Worm (Caenorhabditis elegans) whole organism, young adult: ENCODE data around the gene pqn-27.

Experiments
- B0261.1 ChIP-seq: sonication (generic microtip); optimal IDR thresholded peaks from 2 replicates; lab custom pipeline; 2016; ENCODE audit warnings: mild to moderate bottlenecking, missing genetic modification characterization, moderate library complexity, missing compliant biosample characterization
- F22D6.2 ChIP-seq: sonication (generic microtip); optimal IDR thresholded peaks from 2 replicates; lab custom pipeline; 2016; ENCODE audit warnings: mild to moderate bottlenecking, missing genetic modification characterization, missing compliant biosample characterization
- F49E8.2 ChIP-seq: sonication (generic microtip); optimal IDR thresholded peaks from 3 replicates; lab custom pipeline; 2017; ENCODE audit warnings: missing genetic modification characterization, mild to moderate bottlenecking, missing compliant biosample characterization, antibody characterized with exemption, moderate library complexity; ENCODE audit not compliant: insufficient read depth
- F55B11.4 ChIP-seq: sonication (generic microtip); optimal IDR thresholded peaks from 2 replicates; lab custom pipeline; 2016; ENCODE audit warnings: missing compliant biosample characterization, missing genetic modification characterization, borderline replicate concordance; ENCODE audit not compliant: insufficient read depth
- K11D2.4 ChIP-seq: fragments of 200-800 bp; sonication (Bioruptor generic); IDR thresholded peaks from 2 replicates; pipeline ENCODE4 v1.3.6; 2022; ENCODE audit warnings: missing genetic modification reagents, missing genetic modification characterization, missing compliant biosample characterization
- T07F8.4 ChIP-seq: sonication (generic microtip); optimal IDR thresholded peaks from 2 replicates; lab custom pipeline; 2016; ENCODE audit warnings: mild to moderate bottlenecking, missing genetic modification characterization, moderate library complexity, missing compliant biosample characterization
- Y53F4B.3 ChIP-seq: fragments of 200-800 bp; sonication (Bioruptor generic); IDR thresholded peaks from 2 replicates; pipeline ENCODE4 v1.3.6; 2022; ENCODE audit warnings: missing genetic modification reagents, missing genetic modification characterization, missing compliant biosample characterization
- Y79H2A.3 ChIP-seq: fragments of 200-800 bp; sonication (Bioruptor generic); conservative IDR thresholded peaks from 2 replicates; pipeline ENCODE4 v1.3.6; 2022; ENCODE audit warnings: missing genetic modification reagents, missing genetic modification characterization, missing compliant biosample characterization
- akir-1 ChIP-seq: fragments of 200-800 bp; sonication (Bioruptor generic); optimal IDR thresholded peaks from 2 replicates; lab custom pipeline; 2018; ENCODE audit warnings: mild to moderate bottlenecking, missing genetic modification characterization, moderate library complexity, missing compliant biosample characterization
- ama-1 ChIP-seq, 3 experiments: fragments of 150-350 bp in 1 of 3; sonication (generic microtip) in 2 of 3; optimal IDR thresholded peaks; 2 replicates each; lab custom pipeline; 2014 to 2018; ENCODE audit warnings: missing biosample characterization in 2 of 3, missing genetic modification characterization in 2 of 3, missing genetic modification reagents in 2 of 3
- atf-7 ChIP-seq: sonication (generic microtip); optimal IDR thresholded peaks from 2 replicates; lab custom pipeline; 2017; ENCODE audit warnings: mild to moderate bottlenecking, missing genetic modification characterization, missing compliant biosample characterization
- attf-5 ChIP-seq: fragments of 200-800 bp; sonication (Bioruptor generic); optimal IDR thresholded peaks from 2 replicates; lab custom pipeline; 2018; ENCODE audit warnings: mild to moderate bottlenecking, missing genetic modification characterization, missing compliant biosample characterization
- bed-1 ChIP-seq: fragments of 200-800 bp; sonication (Bioruptor generic); IDR thresholded peaks from 2 replicates; pipeline ENCODE4 v1.3.6; 2022; ENCODE audit warnings: missing genetic modification reagents, missing genetic modification characterization, missing compliant biosample characterization
- bed-2 ChIP-seq: fragments of 200-800 bp; sonication (Bioruptor generic); IDR thresholded peaks from 2 replicates; pipeline ENCODE4 v1.3.6; 2022; ENCODE audit warnings: missing genetic modification reagents, missing genetic modification characterization, missing compliant biosample characterization
- cebp-1 ChIP-seq, 2 experiments: fragments of 200-800 bp in 1 of 2; sonication (Bioruptor generic) in 1 of 2; sonication (generic microtip) in 1 of 2; IDR thresholded peaks in 1 of 2; optimal IDR thresholded peaks in 1 of 2; 2 replicates each; pipeline versions ENCODE4 v1.3.6 to Lab custom; 2017 to 2022; ENCODE audit warnings: missing compliant biosample characterization in 2 of 2, missing genetic modification characterization in 2 of 2, mild to moderate bottlenecking in 1 of 2, missing genetic modification reagents in 1 of 2, moderate library complexity in 1 of 2
- ceh-58 ChIP-seq: fragments of 200-800 bp; sonication (Bioruptor generic); IDR thresholded peaks from 2 replicates; pipeline ENCODE4 v1.3.6; 2022; ENCODE audit warnings: missing genetic modification characterization, missing compliant biosample characterization
- ceh-79 ChIP-seq: sonication (generic microtip); optimal IDR thresholded peaks from 2 replicates; lab custom pipeline; 2017; ENCODE audit warnings: mild to moderate bottlenecking, missing genetic modification characterization, missing compliant biosample characterization
- chd-7 ChIP-seq: sonication (generic microtip); optimal IDR thresholded peaks from 2 replicates; lab custom pipeline; 2016; ENCODE audit warnings: mild to moderate bottlenecking, missing genetic modification characterization, moderate library complexity, missing compliant biosample characterization
- dox-1 ChIP-seq: fragments of 200-800 bp; sonication (Bioruptor generic); IDR thresholded peaks from 2 replicates; pipeline ENCODE4 v1.3.6; 2022; ENCODE audit warnings: missing genetic modification reagents, missing genetic modification characterization, missing compliant biosample characterization
- dpl-1 ChIP-seq: fragments of 150-350 bp; optimal IDR thresholded peaks from 2 replicates; lab custom pipeline; 2014; ENCODE audit warnings: missing biosample characterization, missing genetic modification reagents, missing genetic modification characterization
- egrh-3 ChIP-seq: fragments of 200-800 bp; sonication (Bioruptor generic); IDR thresholded peaks from 2 replicates; pipeline ENCODE4 v1.3.6; 2022; ENCODE audit warnings: missing genetic modification reagents, missing genetic modification characterization, missing compliant biosample characterization
- ekl-4 ChIP-seq: fragments of 200-800 bp; sonication (Bioruptor generic); IDR thresholded peaks from 2 replicates; pipeline ENCODE4 v1.3.6; 2022; ENCODE audit warnings: missing genetic modification reagents, missing genetic modification characterization, missing compliant biosample characterization
- fkh-3 ChIP-seq: sonication (generic microtip); optimal IDR thresholded peaks from 2 replicates; lab custom pipeline; 2016; ENCODE audit warnings: mild to moderate bottlenecking, missing genetic modification characterization, missing compliant biosample characterization
- hlh-26 ChIP-seq: fragments of 200-800 bp; sonication (Bioruptor generic); conservative IDR thresholded peaks from 2 replicates; pipeline ENCODE4 v1.3.6; 2022; ENCODE audit warnings: missing genetic modification reagents, missing genetic modification characterization, missing compliant biosample characterization
- hmg-20 ChIP-seq: fragments of 200-800 bp; sonication (Bioruptor generic); IDR thresholded peaks from 2 replicates; pipeline ENCODE4 v1.3.6; 2022; ENCODE audit warnings: missing genetic modification reagents, missing genetic modification characterization, missing compliant biosample characterization
- let-526 ChIP-seq: fragments of 200-800 bp; sonication (Bioruptor generic); IDR thresholded peaks from 2 replicates; pipeline ENCODE4 v1.3.6; 2022; ENCODE audit warnings: missing genetic modification reagents, missing genetic modification characterization, missing compliant biosample characterization
- lin-54 ChIP-seq: fragments of 200-800 bp; sonication (Bioruptor generic); optimal IDR thresholded peaks from 2 replicates; lab custom pipeline; 2018; ENCODE audit warnings: mild to moderate bottlenecking, missing genetic modification characterization, missing compliant biosample characterization
- madf-3 ChIP-seq: fragments of 200-800 bp; sonication (Bioruptor generic); IDR thresholded peaks from 2 replicates; pipeline ENCODE4 v1.3.6; 2022; ENCODE audit warnings: missing genetic modification reagents, missing genetic modification characterization, missing compliant biosample characterization
- mel-28 ChIP-seq: sonication (generic microtip); optimal IDR thresholded peaks from 2 replicates; lab custom pipeline; 2016; ENCODE audit warnings: borderline replicate concordance, mild to moderate bottlenecking, missing genetic modification characterization, missing compliant biosample characterization
- nfya-1 ChIP-seq: sonication (generic microtip); optimal IDR thresholded peaks from 2 replicates; lab custom pipeline; 2017; ENCODE audit warnings: antibody characterized with exemption, missing compliant biosample characterization, missing genetic modification characterization, borderline replicate concordance; ENCODE audit not compliant: insufficient read depth
- nfyb-1 ChIP-seq: fragments of 200-800 bp; sonication (Bioruptor generic); IDR thresholded peaks from 2 replicates; pipeline ENCODE4 v1.3.6; 2022; ENCODE audit warnings: missing genetic modification reagents, missing genetic modification characterization, missing compliant biosample characterization
- rcor-1 ChIP-seq: fragments of 200-800 bp; sonication (Bioruptor generic); IDR thresholded peaks from 2 replicates; pipeline ENCODE4 v1.3.6; 2022; ENCODE audit warnings: missing genetic modification reagents, missing genetic modification characterization, missing compliant biosample characterization
- snpc-3.4 ChIP-seq: sonication (generic microtip); optimal IDR thresholded peaks from 2 replicates; lab custom pipeline; 2017; ENCODE audit warnings: missing genetic modification characterization, mild to moderate bottlenecking, missing compliant biosample characterization, antibody characterized with exemption, moderate library complexity, missing genotype, missing genetic modification reagents
- snpc-4 ChIP-seq, 5 experiments: fragments of 150-350 bp in 1 of 5; sonication (generic microtip) in 4 of 5; optimal IDR thresholded peaks; 2 replicates each; lab custom pipeline; 2014 to 2018; ENCODE audit warnings: missing genetic modification characterization in 5 of 5, missing biosample characterization in 3 of 5, antibody characterized with exemption in 2 of 5, mild to moderate bottlenecking in 2 of 5, missing compliant biosample characterization in 2 of 5, missing genotype in 2 of 5, moderate library complexity in 2 of 5, missing genetic modification reagents in 1 of 5
- tbp1 ChIP-seq: fragments of 200-800 bp; sonication (Bioruptor generic); optimal IDR thresholded peaks from 2 replicates; lab custom pipeline; 2018; ENCODE audit warnings: mild to moderate bottlenecking, missing genetic modification characterization, missing compliant biosample characterization
- tbx-9 ChIP-seq: sonication (generic microtip); optimal IDR thresholded peaks from 2 replicates; lab custom pipeline; 2016; ENCODE audit warnings: borderline replicate concordance, missing genetic modification characterization, inconsistent platforms, missing compliant biosample characterization
- xnd-1 ChIP-seq: sonication (generic microtip); optimal IDR thresholded peaks from 2 replicates; lab custom pipeline; 2016; ENCODE audit warnings: missing genotype, missing genetic modification reagents, missing genetic modification characterization, missing compliant biosample characterization
- zfh-2 ChIP-seq: fragments of 200-800 bp; sonication (Bioruptor generic); conservative IDR thresholded peaks from 2 replicates; pipeline ENCODE4 v1.3.6; 2022; ENCODE audit warnings: missing genetic modification reagents, missing genetic modification characterization, missing compliant biosample characterization
- zim-3 ChIP-seq: sonication (generic microtip); optimal IDR thresholded peaks from 2 replicates; lab custom pipeline; 2017; ENCODE audit warnings: mild to moderate bottlenecking, missing genetic modification characterization, moderate library complexity, missing compliant biosample characterization
- ztf-18 ChIP-seq: sonication (generic microtip); optimal IDR thresholded peaks from 2 replicates; lab custom pipeline; 2016; ENCODE audit warnings: missing genotype, mild to moderate bottlenecking, missing genetic modification characterization, missing compliant biosample characterization
- ztf-22 ChIP-seq: fragments of 200-800 bp; sonication (Bioruptor generic); optimal IDR thresholded peaks from 2 replicates; lab custom pipeline; 2018; ENCODE audit warnings: mild to moderate bottlenecking, missing genetic modification characterization, moderate library complexity, missing compliant biosample characterization
- ztf-25 ChIP-seq: fragments of 200-800 bp; sonication (Bioruptor generic); IDR thresholded peaks from 2 replicates; pipeline ENCODE4 v1.3.6; 2022; ENCODE audit warnings: missing genetic modification reagents, missing genetic modification characterization, missing compliant biosample characterization
- ztf-26 ChIP-seq: sonication (generic microtip); optimal IDR thresholded peaks from 2 replicates; lab custom pipeline; 2017; ENCODE audit warnings: missing genetic modification characterization, missing compliant biosample characterization
- ztf-28 ChIP-seq: fragments of 200-800 bp; sonication (Bioruptor generic); IDR thresholded peaks from 2 replicates; pipeline ENCODE4 v1.3.6; 2022; ENCODE audit warnings: missing genetic modification reagents, missing genetic modification characterization, missing compliant biosample characterization
- ztf-3 ChIP-seq: fragments of 200-800 bp; sonication (Bioruptor generic); optimal IDR thresholded peaks from 2 replicates; lab custom pipeline; 2018; ENCODE audit warnings: mild to moderate bottlenecking, missing genetic modification characterization, missing compliant biosample characterization

The pqn-27 gene

DNA sequence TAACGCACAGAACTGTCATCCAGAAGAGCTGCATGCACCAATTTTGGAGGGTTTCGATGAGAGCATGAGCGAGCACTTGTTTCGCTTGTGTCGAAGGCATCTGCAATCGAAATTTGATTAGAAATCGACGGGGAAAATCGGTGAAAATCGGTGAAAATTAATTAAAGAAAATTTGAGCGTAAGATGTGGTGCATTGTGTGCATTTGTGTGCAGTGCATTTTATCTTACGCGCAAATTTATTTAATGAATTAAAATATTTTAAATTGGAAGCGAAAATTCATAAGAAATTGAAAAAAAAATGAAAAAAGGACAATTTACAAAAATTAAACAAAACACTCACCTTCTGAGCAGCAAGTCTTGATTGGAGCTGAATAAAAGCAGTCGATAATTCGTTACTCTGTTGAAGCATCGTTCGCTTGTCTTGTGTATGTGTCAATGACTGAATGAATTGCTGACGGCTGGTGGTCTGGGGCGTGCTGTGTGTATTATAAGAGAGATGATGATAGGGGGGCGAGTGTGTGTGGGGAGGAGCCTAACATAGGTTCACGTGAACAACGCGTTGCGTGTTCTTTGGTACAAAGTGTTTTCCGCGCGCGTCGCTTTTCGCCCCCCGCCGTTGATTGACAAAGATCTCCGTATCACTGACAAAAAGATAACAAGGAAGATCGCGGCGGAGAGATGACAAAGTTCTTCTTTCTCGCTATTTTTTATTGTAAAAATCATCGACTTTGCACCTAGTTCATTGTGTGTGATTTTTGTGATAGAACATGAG is 1.3 kb upstream of the pqn-27 start (continued):
- TF ChIP-seq akir-1 (GFP tag; lab: Kevin White, UChicago) (no peak), Y79H2A.3 (GFP tag; lab: Robert Waterston, UW) (no peak), bed-2 (GFP tag; lab: Robert Waterston, UW) (no peak), ztf-28 (GFP tag; lab: Robert Waterston, UW) (no peak), zim-3 (tag; lab: Kevin White, UChicago) (no peak), F55B11.4 (tag; lab: Kevin White, UChicago) (no peak), tbp1 (GFP tag; lab: Kevin White, UChicago) (peak; percentile 30), hlh-26 (GFP tag; lab: Robert Waterston, UW) (no peak), ztf-22 (peak; percentile 94), ztf-25 (GFP tag; lab: Robert Waterston, UW) (0 out of 2 replicates have a peak, but pooled peaks have one; percentile 14), chd-7 (tag; lab: Kevin White, UChicago) (peak; percentile 81), F22D6.2 (tag; lab: Kevin White, UChicago) (peak; percentile 74), zfh-2 (peak; percentile 44; the same call in 1 of the 2 replicates), fkh-3 (tag; lab: Kevin White, UChicago) (no peak), B0261.1 (tag; lab: Kevin White, UChicago) (no peak), mel-28 (tag; lab: Kevin White, UChicago) (no peak), dpl-1 (GFP tag; lab: Kevin White, UChicago) (no peak), dox-1 (GFP tag; lab: Robert Waterston, UW) (peak; percentile 31), nfyb-1 (GFP tag; lab: Robert Waterston, UW) (peak; percentile 70), ztf-26 (tag; lab: Kevin White, UChicago) (peak; percentile 73), ztf-3 (GFP tag; lab: Kevin White, UChicago) (no peak), K11D2.4 (GFP tag; lab: Robert Waterston, UW) (peak; percentile 53; the same call in 1 of the 2 replicates), lin-54 (peak; percentile 2), bed-1 (no peak), xnd-1 (no peak), madf-3 (no peak), nfya-1 (no peak), ekl-4 (no peak), rcor-1 (GFP tag; lab: Robert Waterston, UW) (no peak; the same call in 1 of the 2 replicates), snpc-3.4 (tag; lab: Kevin White, UChicago) (no peak), ceh-58 (GFP tag; lab: Robert Waterston, UW) (no peak), let-526 (GFP tag; lab: Robert Waterston, UW) (peak; percentile 65; the same call in 1 of the 2 replicates), hmg-20 (GFP tag; lab: Robert Waterston, UW) (no peak), egrh-3 (0 out of 2 replicates have a peak, but pooled peaks have one; percentile 28), cebp-1 (GFP tag; IDR thresholded peaks at IDR 0.05; lab: Robert Waterston, UW) (no peak), cebp-1 (tag; optimal IDR thresholded peaks at IDR 0.05; lab: Kevin White, UChicago) (peak; percentile 59), F49E8.2 (tag; lab: Kevin White, UChicago) (no peak), Y53F4B.3 (GFP tag; lab: Robert Waterston, UW) (no peak), ceh-79 (tag; lab: Kevin White, UChicago) (no peak), tbx-9 (no peak), ztf-18 (peak; percentile 10), snpc-4 (GFP tag; optimal IDR thresholded peaks at IDR 0.05; lab: Kevin White, UChicago) (no peak), snpc-4 (tag; optimal IDR thresholded peaks at IDR 0.05; lab: Kevin White, UChicago) (peak in 3 of 4 experiments; percentile 33 to 36 (median 35)), ama-1 (optimal IDR thresholded peaks at IDR 0.05; lab: Kevin White, UChicago) (peak; percentile 92), ama-1 (GFP tag; optimal IDR thresholded peaks at IDR 0.05; lab: Kevin White, UChicago) (no peak), attf-5 (peak; percentile 39), atf-7 (tag; lab: Kevin White, UChicago) (peak; percentile 76), T07F8.4 (tag; lab: Kevin White, UChicago) (no peak)
